Fruit fly (Drosophila melanogaster) whole organism, embryonic: ENCODE measurements around the gene Cep164.

Source experiments
- Aef1 ChIP-seq: fragments of 200-800 bp; sonication (Bioruptor generic); IDR thresholded peaks from 3 replicates; pipeline ENCODE4 v1.3.6; 2022; ENCODE audit warnings: missing biosample characterization, missing genetic modification characterization
- Asciz ChIP-seq: fragments of 200-800 bp; sonication (Bioruptor generic); optimal IDR thresholded peaks from 2 replicates; lab custom pipeline; 2017; ENCODE audit warnings: missing biosample characterization, mild to moderate bottlenecking, missing genetic modification characterization, missing genetic modification reagents
- Atf6 ChIP-seq: fragments of 200-800 bp; sonication (Bioruptor generic); IDR thresholded peaks from 2 replicates; pipeline ENCODE4 v1.3.6; 2022; ENCODE audit warnings: missing biosample characterization, missing genetic modification characterization
- Awh ChIP-seq: fragments of 200-800 bp; sonication (Bioruptor generic); IDR thresholded peaks from 2 replicates; pipeline ENCODE4, ENCODE4 v1.3.6; 2022; ENCODE audit warnings: missing biosample characterization, missing genetic modification characterization
- BtbVII ChIP-seq: fragments of 200-800 bp; sonication (Bioruptor generic); optimal IDR thresholded peaks from 3 replicates; lab custom pipeline; 2017; ENCODE audit warnings: missing biosample characterization, mild to moderate bottlenecking, missing genetic modification characterization
- CG10209 ChIP-seq: fragments of 200-800 bp; sonication (Bioruptor generic); optimal IDR thresholded peaks from 3 replicates; lab custom pipeline; 2017; ENCODE audit warnings: missing biosample characterization, mild to moderate bottlenecking, missing genetic modification characterization, missing genetic modification reagents
- CG10366 ChIP-seq: fragments of 200-800 bp; sonication (Bioruptor generic); IDR thresholded peaks from 2 replicates; pipeline ENCODE4 v1.3.6; 2022; ENCODE audit warnings: missing biosample characterization, missing genetic modification characterization
- CG10462 ChIP-seq: fragments of 200-800 bp; sonication (Bioruptor generic); optimal IDR thresholded peaks from 2 replicates; lab custom pipeline; 2016; ENCODE audit warnings: missing biosample characterization, missing genetic modification characterization
- CG11504 ChIP-seq: fragments of 200-800 bp; sonication (Bioruptor generic); optimal IDR thresholded peaks from 3 replicates; lab custom pipeline; 2019; ENCODE audit warnings: missing biosample characterization, mild to moderate bottlenecking, missing genetic modification characterization, moderate library complexity
- CG13775 ChIP-seq: fragments of 200-800 bp; sonication (Bioruptor generic); optimal IDR thresholded peaks from 3 replicates; lab custom pipeline; 2017; ENCODE audit warnings: missing biosample characterization, mild to moderate bottlenecking, missing genetic modification characterization
- CG13894 ChIP-seq: fragments of 200-800 bp; sonication (Bioruptor generic); optimal IDR thresholded peaks from 3 replicates; lab custom pipeline; 2018; ENCODE audit warnings: missing biosample characterization, mild to moderate bottlenecking, missing genetic modification characterization, moderate library complexity
- CG15269 ChIP-seq: fragments of 200-800 bp; sonication (Bioruptor generic); optimal IDR thresholded peaks from 2 replicates; lab custom pipeline; 2018; ENCODE audit warnings: missing biosample characterization, mild to moderate bottlenecking, missing genetic modification characterization, moderate library complexity
- CG1603 ChIP-seq: fragments of 200-800 bp; sonication (Bioruptor generic); optimal IDR thresholded peaks from 2 replicates; lab custom pipeline; 2019; ENCODE audit warnings: missing biosample characterization, mild to moderate bottlenecking, missing genetic modification characterization, moderate library complexity
- CG17802 ChIP-seq: fragments of 200-800 bp; sonication (Bioruptor generic); optimal IDR thresholded peaks from 2 replicates; lab custom pipeline; 2018; ENCODE audit warnings: missing biosample characterization, mild to moderate bottlenecking, missing genetic modification characterization, moderate library complexity
- CG2120 ChIP-seq: fragments of 200-800 bp; sonication (Bioruptor generic); optimal IDR thresholded peaks from 3 replicates; lab custom pipeline; 2016; ENCODE audit warnings: missing biosample characterization, missing genetic modification characterization
- CG2712 ChIP-seq: fragments of 200-800 bp; optimal IDR thresholded peaks from 3 replicates; lab custom pipeline; 2019; ENCODE audit warnings: missing biosample characterization, mild to moderate bottlenecking, missing genetic modification characterization, moderate library complexity
- CG34224 ChIP-seq: fragments of 200-800 bp; sonication (Bioruptor generic); IDR thresholded peaks from 3 replicates; pipeline ENCODE4 v1.3.6; 2022; ENCODE audit warnings: missing biosample characterization, missing genetic modification characterization; ENCODE audit not compliant: partially characterized antibody
- CG4360 ChIP-seq: fragments of 200-800 bp; sonication (Bioruptor generic); IDR thresholded peaks from 2 replicates; pipeline ENCODE4 v1.3.6; 2022; ENCODE audit warnings: missing biosample characterization, missing genetic modification characterization
- CG6813 ChIP-seq: fragments of 200-800 bp; sonication (Bioruptor generic); optimal IDR thresholded peaks from 2 replicates; lab custom pipeline; 2017; ENCODE audit warnings: missing biosample characterization, missing genetic modification characterization, mild to moderate bottlenecking, moderate library complexity, missing genetic modification reagents
- CG8359 ChIP-seq: fragments of 200-800 bp; sonication (Bioruptor generic); optimal IDR thresholded peaks from 2 replicates; lab custom pipeline; 2017; ENCODE audit warnings: missing biosample characterization, mild to moderate bottlenecking, missing genetic modification characterization, borderline replicate concordance
- CG9817 ChIP-seq: fragments of 200-800 bp; sonication (Bioruptor generic); optimal IDR thresholded peaks from 2 replicates; lab custom pipeline; 2018; ENCODE audit warnings: missing biosample characterization, mild to moderate bottlenecking, missing genetic modification characterization, moderate library complexity
- CTCF ChIP-seq: fragments of 200-800 bp; sonication (Bioruptor generic); optimal IDR thresholded peaks from 2 replicates; lab custom pipeline; 2017; ENCODE audit warnings: missing biosample characterization, mild to moderate bottlenecking, missing genetic modification characterization, moderate library complexity
- Dfd ChIP-seq, 2 experiments: fragments of >200 bp; optimal IDR thresholded peaks; 2 replicates each; lab custom pipeline; 2017; ENCODE audit warnings: missing biosample characterization in 2 of 2, missing genetic modification characterization in 2 of 2
- E2f2 ChIP-seq: fragments of 200-800 bp; sonication (Bioruptor generic); IDR thresholded peaks from 2 replicates; pipeline ENCODE4 v1.3.6; 2022; ENCODE audit warnings: missing biosample characterization, missing genetic modification characterization
- ERR ChIP-seq: fragments of 200-800 bp; sonication (Bioruptor generic); optimal IDR thresholded peaks from 2 replicates; lab custom pipeline; 2016; ENCODE audit warnings: missing biosample characterization, missing genetic modification characterization
- Ets65A ChIP-seq: fragments of 200-800 bp; sonication (Bioruptor generic); peaks from one replicate; lab custom pipeline; 2016; ENCODE audit warnings: missing biosample characterization, missing genetic modification characterization
- HLH3B ChIP-seq: fragments of 200-800 bp; sonication (Bioruptor generic); IDR thresholded peaks from 2 replicates; pipeline ENCODE4 v1.3.6; 2022; ENCODE audit warnings: missing biosample characterization, missing genetic modification characterization
- Hr51 ChIP-seq, 2 experiments: fragments of 200-800 bp; sonication (Bioruptor generic); optimal IDR thresholded peaks; 2 replicates in 1 of 2; 3 replicates in 1 of 2; lab custom pipeline; 2016 to 2018; ENCODE audit warnings: missing biosample characterization in 2 of 2, missing genetic modification characterization in 2 of 2, mild to moderate bottlenecking in 1 of 2, moderate library complexity in 1 of 2
- Mes4 ChIP-seq: fragments of 200-800 bp; sonication (Bioruptor generic); optimal IDR thresholded peaks from 2 replicates; lab custom pipeline; 2016; ENCODE audit warnings: missing biosample characterization, missing genetic modification characterization
- NFAT ChIP-seq: fragments of 200-800 bp; sonication (Bioruptor generic); IDR thresholded peaks from 2 replicates; pipeline ENCODE4 v1.3.6; 2022; ENCODE audit warnings: missing biosample characterization, missing genetic modification characterization
- NK7.1 ChIP-seq: fragments of 200-800 bp; sonication (Bioruptor generic); optimal IDR thresholded peaks from 3 replicates; lab custom pipeline; 2016; ENCODE audit warnings: missing biosample characterization, missing genetic modification characterization
- Neu2 ChIP-seq: fragments of 200-800 bp; sonication (Bioruptor generic); optimal IDR thresholded peaks from 3 replicates; lab custom pipeline; 2016; ENCODE audit warnings: missing biosample characterization, missing genetic modification characterization, borderline replicate concordance
- Pdp1 ChIP-seq, 2 experiments: fragments of 200-800 bp; sonication (Bioruptor generic); optimal IDR thresholded peaks; 3 replicates each; lab custom pipeline; 2016; ENCODE audit warnings: missing biosample characterization in 2 of 2, missing genetic modification characterization in 2 of 2, mild to moderate bottlenecking in 1 of 2, moderate library complexity in 1 of 2
- Sry-β ChIP-seq: fragments of 200-800 bp; sonication (Bioruptor generic); optimal IDR thresholded peaks from 2 replicates; lab custom pipeline; 2018; ENCODE audit warnings: missing biosample characterization, mild to moderate bottlenecking, missing genetic modification characterization, moderate library complexity
- bsh ChIP-seq, 2 experiments: fragments of 200-800 bp; sonication (Bioruptor generic); optimal IDR thresholded peaks; 2 replicates each; lab custom pipeline; 2017 to 2018; ENCODE audit warnings: mild to moderate bottlenecking in 2 of 2, missing biosample characterization in 2 of 2, missing genetic modification characterization in 2 of 2, moderate library complexity in 1 of 2
- chinmo ChIP-seq: fragments of 200-800 bp; sonication (Bioruptor generic); IDR thresholded peaks from 4 replicates; pipeline ENCODE4 v1.3.6; 2022; ENCODE audit warnings: missing biosample characterization, missing genetic modification characterization; ENCODE audit not compliant: partially characterized antibody
- dpn ChIP-seq, 2 experiments: fragments of 200-800 bp; sonication (Bioruptor generic); optimal IDR thresholded peaks; 3 replicates each; lab custom pipeline; 2016; ENCODE audit warnings: missing biosample characterization in 2 of 2, missing genetic modification characterization in 2 of 2
- fd96Cb ChIP-seq: fragments of 200-800 bp; sonication (Bioruptor generic); optimal IDR thresholded peaks from 2 replicates; lab custom pipeline; 2018; ENCODE audit warnings: missing biosample characterization, mild to moderate bottlenecking, missing genetic modification characterization, moderate library complexity
- fru ChIP-seq: fragments of >200 bp; optimal IDR thresholded peaks from 2 replicates; lab custom pipeline; 2017
- gcm2 ChIP-seq: fragments of 200-800 bp; sonication (Bioruptor generic); optimal IDR thresholded peaks from 2 replicates; lab custom pipeline; 2016; ENCODE audit warnings: missing biosample characterization, missing genetic modification characterization
- gem ChIP-seq: fragments of 200-800 bp; sonication (Bioruptor generic); optimal IDR thresholded peaks from 2 replicates; lab custom pipeline; 2019; ENCODE audit warnings: missing biosample characterization, mild to moderate bottlenecking, missing genetic modification characterization, moderate library complexity
- ken ChIP-seq: fragments of 200-800 bp; sonication (Bioruptor generic); IDR thresholded peaks from 3 replicates; pipeline ENCODE4 v1.3.6; 2022; ENCODE audit warnings: missing biosample characterization, missing genetic modification characterization
- lbe ChIP-seq: fragments of 200-800 bp; sonication (Bioruptor generic); optimal IDR thresholded peaks from 2 replicates; lab custom pipeline; 2016; ENCODE audit warnings: missing biosample characterization, mild to moderate bottlenecking, missing genetic modification characterization
- lilli ChIP-seq: fragments of 200-800 bp; sonication (Bioruptor generic); optimal IDR thresholded peaks from 3 replicates; lab custom pipeline; 2016; ENCODE audit warnings: missing biosample characterization, missing genetic modification characterization
- phol ChIP-seq: fragments of 200-800 bp; sonication (Bioruptor generic); optimal IDR thresholded peaks from 3 replicates; lab custom pipeline; 2018; ENCODE audit warnings: missing biosample characterization, mild to moderate bottlenecking, missing genetic modification characterization, moderate library complexity
- pros ChIP-seq: fragments of 200-800 bp; sonication (Bioruptor generic); optimal IDR thresholded peaks from 3 replicates; lab custom pipeline; 2019; ENCODE audit warnings: missing biosample characterization, mild to moderate bottlenecking, missing genetic modification characterization, moderate library complexity
- sd ChIP-seq: fragments of 200-800 bp; sonication (Bioruptor generic); optimal IDR thresholded peaks from 3 replicates; lab custom pipeline; 2018; ENCODE audit warnings: missing biosample characterization, mild to moderate bottlenecking, missing genetic modification characterization, moderate library complexity
- toy ChIP-seq: fragments of 200-800 bp; sonication (Bioruptor generic); IDR thresholded peaks from 2 replicates; pipeline ENCODE4 v1.3.6; 2022; ENCODE audit warnings: missing biosample characterization, missing genetic modification characterization
- zfh1 ChIP-seq: fragments of 200-800 bp; sonication (Bioruptor generic); IDR thresholded peaks from 3 replicates; pipeline ENCODE4 v1.3.6; 2022; ENCODE audit warnings: missing biosample characterization, missing genetic modification characterization

Gene Cep164

dm6 chrX:15991618-15992526, 9.1 kb upstream of the Cep164 start, which contains the start of the genes CG46312, eIF5 and exd (continued):
- TF ChIP-seq CG15269 (tag; lab: Kevin White, UChicago) (no peak), Atf6 (GFP tag; lab: Robert Waterston, UW) (no peak), lilli (GFP tag; lab: Kevin White, UChicago) (no peak), lbe (GFP tag; lab: Kevin White, UChicago) (no peak), Hr51 (GFP tag; optimal IDR thresholded peaks at IDR 0.05; lab: Kevin White, UChicago) (no peak), CG8359 (no peak), gem (peak; percentile 52), CG9817 (tag; lab: Kevin White, UChicago) (no peak), CG6813 (GFP tag; lab: Kevin White, UChicago) (no peak), gcm2 (GFP tag; lab: Kevin White, UChicago) (no peak), pros (GFP tag; lab: Kevin White, UChicago) (no peak), ERR (no peak), Neu2 (GFP tag; lab: Kevin White, UChicago) (no peak), chinmo (peak; percentile 79; the same call in 2 of the 4 replicates), NFAT (GFP tag; lab: Robert Waterston, UW) (no peak), BtbVII (no peak), CG4360 (GFP tag; lab: Robert Waterston, UW) (no peak), CG13775 (GFP tag; lab: Kevin White, UChicago) (no peak), Aef1 (GFP tag; lab: Robert Waterston, UW) (no peak), bsh (GFP tag; optimal IDR thresholded peaks at IDR 0.05; lab: Kevin White, UChicago) (no peak), Asciz (GFP tag; lab: Kevin White, UChicago) (no peak), CG34224 (peak; percentile 76), Mes4 (no peak), dpn (GFP tag; optimal IDR thresholded peaks at IDR 0.05; lab: Kevin White, UChicago) (no peak), CTCF (GFP tag; lab: Kevin White, UChicago) (no peak), toy (no peak), CG11504 (tag; lab: Kevin White, UChicago) (no peak), Sry-β (GFP tag; lab: Kevin White, UChicago) (no peak), ken (GFP tag; lab: Robert Waterston, UW) (no peak), zfh1 (GFP tag; lab: Robert Waterston, UW) (no peak), CG17802 (tag; lab: Kevin White, UChicago) (peak; percentile 22), sd (tag; lab: Kevin White, UChicago) (no peak), HLH3B (GFP tag; lab: Robert Waterston, UW) (no peak), CG10366 (no peak), CG2120 (GFP tag; lab: Kevin White, UChicago) (no peak), fru (lab: Kevin White, UChicago) (no peak), CG10209 (no peak), Awh (GFP tag; lab: Robert Waterston, UW) (no peak), CG1603 (tag; lab: Kevin White, UChicago) (peak; percentile 23), Ets65A (GFP tag; lab: Kevin White, UChicago) (no peak), NK7.1 (GFP tag; lab: Kevin White, UChicago) (no peak), CG13894 (no peak), Dfd (GFP tag; optimal IDR thresholded peaks at IDR 0.05; lab: Kevin White, UChicago) (peak in 1 of 2 experiments; percentile 21), phol (peak; percentile 23), CG2712 (tag; lab: Kevin White, UChicago) (peak; percentile 38), CG10462 (GFP tag; lab: Kevin White, UChicago) (no peak), Pdp1 (GFP tag; optimal IDR thresholded peaks at IDR 0.05; lab: Kevin White, UChicago) (peak in 1 of 2 experiments; percentile 14), fd96Cb (tag; lab: Kevin White, UChicago) (no peak), E2f2 (GFP tag; lab: Robert Waterston, UW) (no peak)
